Worm (Caenorhabditis elegans): Measurements from ENCODE around the gene rig-3.

Gene rig-3

DNA sequence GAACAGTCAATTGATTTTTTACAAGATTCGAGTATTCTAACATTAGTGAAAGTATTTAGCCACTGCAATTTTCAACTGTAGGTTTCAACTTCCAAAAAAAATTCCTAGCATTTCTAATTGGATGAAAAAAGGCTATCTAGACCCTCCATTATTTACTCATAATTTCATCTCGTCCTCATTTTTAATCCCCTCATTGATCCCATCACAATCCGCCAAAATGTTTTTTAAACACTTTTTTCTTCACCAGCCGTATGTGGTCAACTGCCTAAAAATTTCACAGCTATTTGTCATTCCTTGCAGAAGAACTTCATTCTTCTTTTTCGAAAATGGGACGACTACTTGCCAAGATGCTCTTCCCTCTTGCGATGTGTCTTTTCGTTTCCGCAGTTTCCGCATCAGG is at the start of gene rig-3:
Gene rig-3, plus strand, starts transcription at position 301 of the 400 bp plus-strand sequence.
- TF ChIP-seq drap-1 (GFP tag; optimal IDR thresholded peaks at IDR 0.05) (no peak), cnd-1 (tag; optimal IDR thresholded peaks at IDR 0.05) (no peak), mab-5 (tag; optimal IDR thresholded peaks at IDR 0.05) (no peak), ztf-11 (tag; optimal IDR thresholded peaks at IDR 0.05) (no peak), sem-2 (GFP tag; optimal IDR thresholded peaks at IDR 0.05) (no peak), unc-120 (tag; optimal IDR thresholded peaks at IDR 0.05; ENCODE audit: poor library complexity, severe bottlenecking) (no peak), lin-32 (GFP tag; optimal IDR thresholded peaks at IDR 0.05) (no peak), zip-8 (tag; optimal IDR thresholded peaks at IDR 0.05) (no peak), ham-2 (GFP tag; optimal IDR thresholded peaks at IDR 0.05) (no peak), hlh-1 (tag; optimal IDR thresholded peaks at IDR 0.05) (no peak), ceh-83 (GFP tag; optimal IDR thresholded peaks at IDR 0.05) (no peak), nhr-12 (tag; optimal IDR thresholded peaks at IDR 0.05) (no peak), ces-1 (GFP tag; optimal IDR thresholded peaks at IDR 0.05) (no peak), ceh-39 (tag; optimal IDR thresholded peaks at IDR 0.05) (no peak), M03D4.4 (tag; optimal IDR thresholded peaks at IDR 0.05) (no peak), snpc-4 (tag; optimal IDR thresholded peaks at IDR 0.05) (no peak), lin-13 (tag; optimal IDR thresholded peaks at IDR 0.05) (no peak), blmp-1 (tag; optimal IDR thresholded peaks at IDR 0.05) (no peak), mep-1 (tag; optimal IDR thresholded peaks at IDR 0.05) (no peak)

- TF ChIP-seq hlh-1 (tag; optimal IDR thresholded peaks at IDR 0.05): no peak
- TF ChIP-seq elt-3 (tag; optimal IDR thresholded peaks at IDR 0.05): no peak
- no peak for TF ChIP-seq unc-62 (GFP tag; optimal IDR thresholded peaks at IDR 0.05)
- no peak for TF ChIP-seq bed-3 (GFP tag; optimal IDR thresholded peaks at IDR 0.05)
- TF ChIP-seq ceh-83 (GFP tag; optimal IDR thresholded peaks at IDR 0.05): no peak
- no peak for TF ChIP-seq unc-120 (tag; optimal IDR thresholded peaks at IDR 0.05; ENCODE audit: poor library complexity, severe bottlenecking)
- TF ChIP-seq blmp-1 (tag; optimal IDR thresholded peaks at IDR 0.05): no peak
- TF ChIP-seq lin-13 (tag; optimal IDR thresholded peaks at IDR 0.05): no peak
- TF ChIP-seq ham-2 (GFP tag; optimal IDR thresholded peaks at IDR 0.05): no peak
- TF ChIP-seq sem-2 (GFP tag; optimal IDR thresholded peaks at IDR 0.05): no peak
- no peak for TF ChIP-seq lin-32 (GFP tag; optimal IDR thresholded peaks at IDR 0.05)
- TF ChIP-seq ceh-43 (GFP tag; optimal IDR thresholded peaks at IDR 0.05): no peak
- no peak for TF ChIP-seq ztf-11 (tag; optimal IDR thresholded peaks at IDR 0.05)
Measured at ce11 chrX:6804405-6804804, 49.0 kb upstream of the rig-3 start.

- no peak for TF ChIP-seq mls-2 (tag; optimal IDR thresholded peaks at IDR 0.05)
- TF ChIP-seq ztf-11 (tag; optimal IDR thresholded peaks at IDR 0.05): no peak
- TF ChIP-seq mep-1 (tag; optimal IDR thresholded peaks at IDR 0.05): peak; percentile 16
- TF ChIP-seq sptf-1 (tag; optimal IDR thresholded peaks at IDR 0.05): no peak
- no peak for TF ChIP-seq ceh-83 (GFP tag; optimal IDR thresholded peaks at IDR 0.05)
- no peak for TF ChIP-seq unc-62 (GFP tag; optimal IDR thresholded peaks at IDR 0.05)
- TF ChIP-seq ces-1 (GFP tag; optimal IDR thresholded peaks at IDR 0.05): peak; percentile 86
- no peak for TF ChIP-seq sem-2 (GFP tag; optimal IDR thresholded peaks at IDR 0.05)
- no peak for TF ChIP-seq nhr-237 (tag; optimal IDR thresholded peaks at IDR 0.05)
- TF ChIP-seq drap-1 (GFP tag; optimal IDR thresholded peaks at IDR 0.05): no peak
- TF ChIP-seq M03D4.4 (tag; optimal IDR thresholded peaks at IDR 0.05): no peak
- peak; percentile 29 for TF ChIP-seq pha-4 (tag; optimal IDR thresholded peaks at IDR 0.05)
- no peak for TF ChIP-seq zip-8 (tag; optimal IDR thresholded peaks at IDR 0.05)
- TF ChIP-seq lin-32 (GFP tag; optimal IDR thresholded peaks at IDR 0.05): no peak
Measured at ce11 chrX:6804857-6805256, 48.6 kb upstream of the rig-3 start.

ce11 chrX:6805427-6805826 is 48.0 kb upstream of the rig-3 start:
- TF ChIP-seq M03D4.4 (tag; optimal IDR thresholded peaks at IDR 0.05): no peak
- TF ChIP-seq unc-39 (tag; optimal IDR thresholded peaks at IDR 0.05): no peak
- no peak for TF ChIP-seq tbx-8 (GFP tag; optimal IDR thresholded peaks at IDR 0.05)
- TF ChIP-seq pha-4 (tag; optimal IDR thresholded peaks at IDR 0.05): no peak
- TF ChIP-seq nhr-76 (tag; optimal IDR thresholded peaks at IDR 0.05): no peak
- TF ChIP-seq sem-2 (GFP tag; optimal IDR thresholded peaks at IDR 0.05): no peak
- no peak for TF ChIP-seq flh-1 (GFP tag; optimal IDR thresholded peaks at IDR 0.05)
- TF ChIP-seq ztf-11 (tag; optimal IDR thresholded peaks at IDR 0.05): no peak
- no peak for TF ChIP-seq drap-1 (GFP tag; optimal IDR thresholded peaks at IDR 0.05)
- no peak for TF ChIP-seq elt-3 (tag; optimal IDR thresholded peaks at IDR 0.05)
- TF ChIP-seq ceh-39 (tag; optimal IDR thresholded peaks at IDR 0.05): no peak
- no peak for TF ChIP-seq cnd-1 (tag; optimal IDR thresholded peaks at IDR 0.05)
- TF ChIP-seq nhr-237 (tag; optimal IDR thresholded peaks at IDR 0.05): no peak
- TF ChIP-seq bed-3 (GFP tag; optimal IDR thresholded peaks at IDR 0.05): no peak
- no peak for TF ChIP-seq ceh-43 (GFP tag; optimal IDR thresholded peaks at IDR 0.05)

ce11 chrX:6806463-6806862 is 47.0 kb upstream of the rig-3 start, which contains the start of gene atg-2:
Gene atg-2 (plus strand): TSS chrX:6806763.
- peak; percentile 25 for TF ChIP-seq drap-1 (GFP tag; optimal IDR thresholded peaks at IDR 0.05)
- TF ChIP-seq elt-3 (tag; optimal IDR thresholded peaks at IDR 0.05): no peak
- TF ChIP-seq unc-120 (tag; optimal IDR thresholded peaks at IDR 0.05; ENCODE audit: poor library complexity, severe bottlenecking): peak; percentile 8
- peak; percentile 10 for TF ChIP-seq hlh-1 (tag; optimal IDR thresholded peaks at IDR 0.05)
